Fruit fly (Drosophila melanogaster) whole organism, embryonic: ENCODE data around the gene Lon.

Source experiments
- Atf3 ChIP-seq: fragments of 200-800 bp; sonication (Bioruptor generic); optimal IDR thresholded peaks from 3 replicates; lab custom pipeline; 2016; ENCODE audit warnings: missing biosample characterization, missing genetic modification characterization
- B-H2 ChIP-seq: fragments of 200-800 bp; sonication (Bioruptor generic); optimal IDR thresholded peaks from 2 replicates; lab custom pipeline; 2018; ENCODE audit warnings: missing biosample characterization, mild to moderate bottlenecking, missing genetic modification characterization
- BEAF-32 ChIP-seq: fragments of 200-800 bp; sonication (Bioruptor generic); optimal IDR thresholded peaks from 3 replicates; lab custom pipeline; 2017; ENCODE audit warnings: missing biosample characterization, missing genetic modification characterization, mild to moderate bottlenecking, moderate library complexity, missing genetic modification reagents
- BtbVII ChIP-seq: fragments of 200-800 bp; sonication (Bioruptor generic); optimal IDR thresholded peaks from 3 replicates; lab custom pipeline; 2017; ENCODE audit warnings: missing biosample characterization, mild to moderate bottlenecking, missing genetic modification characterization
- CG10274 ChIP-seq: fragments of 200-800 bp; sonication (Bioruptor generic); optimal IDR thresholded peaks from 3 replicates; lab custom pipeline; 2017; ENCODE audit warnings: missing biosample characterization, mild to moderate bottlenecking, missing genetic modification characterization
- CG10431 ChIP-seq: fragments of 200-800 bp; sonication (Bioruptor generic); optimal IDR thresholded peaks from 3 replicates; lab custom pipeline; 2018; ENCODE audit warnings: missing biosample characterization, mild to moderate bottlenecking, missing genetic modification characterization
- CG10565 ChIP-seq: fragments of 200-800 bp; sonication (Bioruptor generic); optimal IDR thresholded peaks from 3 replicates; lab custom pipeline; 2016; ENCODE audit warnings: missing biosample characterization, mild to moderate bottlenecking, missing genetic modification characterization
- CG12071 ChIP-seq: fragments of 200-800 bp; sonication (Bioruptor generic); optimal IDR thresholded peaks from 3 replicates; lab custom pipeline; 2018; ENCODE audit warnings: missing biosample characterization, mild to moderate bottlenecking, missing genetic modification characterization
- CG12236 ChIP-seq: fragments of 200-800 bp; sonication (Bioruptor generic); optimal IDR thresholded peaks from 2 replicates; lab custom pipeline; 2016; ENCODE audit warnings: missing biosample characterization, missing genetic modification characterization
- CG12299 ChIP-seq: fragments of 200-800 bp; sonication (Bioruptor generic); optimal IDR thresholded peaks from 2 replicates; lab custom pipeline; 2018; ENCODE audit warnings: missing biosample characterization, mild to moderate bottlenecking, missing genetic modification characterization
- CG12942 ChIP-seq: fragments of 200-800 bp; sonication (Bioruptor generic); optimal IDR thresholded peaks from 3 replicates; lab custom pipeline; 2016; ENCODE audit warnings: missing biosample characterization, missing genetic modification characterization
- CG13296 ChIP-seq: fragments of 200-800 bp; sonication (Bioruptor generic); optimal IDR thresholded peaks from 3 replicates; lab custom pipeline; 2018; ENCODE audit warnings: missing biosample characterization, mild to moderate bottlenecking, missing genetic modification characterization
- CG13775 ChIP-seq: fragments of 200-800 bp; sonication (Bioruptor generic); optimal IDR thresholded peaks from 3 replicates; lab custom pipeline; 2017; ENCODE audit warnings: missing biosample characterization, mild to moderate bottlenecking, missing genetic modification characterization
- CG17385 ChIP-seq: fragments of 200-800 bp; sonication (Bioruptor generic); optimal IDR thresholded peaks from 3 replicates; lab custom pipeline; 2018; ENCODE audit warnings: missing biosample characterization, mild to moderate bottlenecking, missing genetic modification characterization
- CG3065 ChIP-seq: fragments of 200-800 bp; sonication (Bioruptor generic); optimal IDR thresholded peaks from 2 replicates; lab custom pipeline; 2016; ENCODE audit warnings: missing biosample characterization, missing genetic modification characterization
- CG3281 ChIP-seq: fragments of 200-800 bp; sonication (Bioruptor generic); optimal IDR thresholded peaks from 3 replicates; lab custom pipeline; 2017; ENCODE audit warnings: missing biosample characterization, mild to moderate bottlenecking, missing genetic modification characterization
- CG3407 ChIP-seq: fragments of 200-800 bp; sonication (Bioruptor generic); optimal IDR thresholded peaks from 2 replicates; lab custom pipeline; 2018; ENCODE audit warnings: missing biosample characterization, mild to moderate bottlenecking, missing genetic modification characterization
- CG4617 ChIP-seq: fragments of 200-800 bp; sonication (Bioruptor generic); optimal IDR thresholded peaks from 3 replicates; lab custom pipeline; 2016; ENCODE audit warnings: missing biosample characterization, missing genetic modification characterization, borderline replicate concordance
- CG6683 ChIP-seq: fragments of 200-800 bp; sonication (Bioruptor generic); optimal IDR thresholded peaks from 2 replicates; lab custom pipeline; 2017; ENCODE audit warnings: missing biosample characterization, mild to moderate bottlenecking, missing genetic modification characterization, missing genetic modification reagents
- CG8924 ChIP-seq: fragments of 200-800 bp; optimal IDR thresholded peaks from 3 replicates; lab custom pipeline; 2019; ENCODE audit warnings: missing biosample characterization, mild to moderate bottlenecking, missing genetic modification characterization, moderate library complexity
- CG9215 ChIP-seq: fragments of 200-800 bp; sonication (Bioruptor generic); IDR thresholded peaks from 2 replicates; pipeline ENCODE4 v1.3.6; 2022; ENCODE audit warnings: missing biosample characterization, missing genetic modification characterization
- CG9437 ChIP-seq: fragments of 200-800 bp; sonication (Bioruptor generic); optimal IDR thresholded peaks from 2 replicates; lab custom pipeline; 2018; ENCODE audit warnings: missing biosample characterization, mild to moderate bottlenecking, missing genetic modification characterization
- Lpt ChIP-seq: fragments of >200 bp; optimal IDR thresholded peaks from 2 replicates; lab custom pipeline; 2018; ENCODE audit warnings: missing biosample characterization, missing genetic modification characterization
- Sox100B ChIP-seq: fragments of 200-800 bp; sonication (Bioruptor generic); optimal IDR thresholded peaks from 3 replicates; lab custom pipeline; 2018; ENCODE audit warnings: missing biosample characterization, mild to moderate bottlenecking, missing genetic modification characterization
- Sry-δ ChIP-seq: fragments of 200-800 bp; sonication (Bioruptor generic); optimal IDR thresholded peaks from 2 replicates; lab custom pipeline; 2016; ENCODE audit warnings: missing biosample characterization, missing genetic modification characterization
- Ssrp ChIP-seq: fragments of 200-800 bp; sonication (Bioruptor generic); optimal IDR thresholded peaks from 2 replicates; lab custom pipeline; 2018; ENCODE audit warnings: missing biosample characterization, mild to moderate bottlenecking, missing genetic modification characterization, moderate library complexity
- ara ChIP-seq: fragments of 200-800 bp; sonication (Bioruptor generic); IDR thresholded peaks from 2 replicates; pipeline ENCODE4 v1.3.6; 2022; ENCODE audit warnings: missing biosample characterization, missing genetic modification characterization
- crp ChIP-seq, 2 experiments: fragments of 200-800 bp; sonication (Bioruptor generic); optimal IDR thresholded peaks; 2 replicates in 1 of 2; 3 replicates in 1 of 2; lab custom pipeline; 2017; ENCODE audit warnings: missing biosample characterization in 2 of 2, missing genetic modification characterization in 2 of 2, mild to moderate bottlenecking in 1 of 2, moderate library complexity in 1 of 2
- cwo ChIP-seq: fragments of 200-800 bp; sonication (Bioruptor generic); optimal IDR thresholded peaks from 3 replicates; lab custom pipeline; 2017; ENCODE audit warnings: missing biosample characterization, missing genetic modification characterization, mild to moderate bottlenecking, moderate library complexity, missing genetic modification reagents
- gem ChIP-seq: fragments of 200-800 bp; sonication (Bioruptor generic); optimal IDR thresholded peaks from 2 replicates; lab custom pipeline; 2019; ENCODE audit warnings: missing biosample characterization, mild to moderate bottlenecking, missing genetic modification characterization, moderate library complexity
- hth ChIP-seq: fragments of >200 bp; optimal IDR thresholded peaks from 2 replicates; lab custom pipeline; 2017; ENCODE audit warnings: inconsistent platforms
- jing ChIP-seq: fragments of 200-800 bp; sonication (Bioruptor generic); optimal IDR thresholded peaks from 2 replicates; lab custom pipeline; 2018; ENCODE audit warnings: missing biosample characterization, mild to moderate bottlenecking, missing genetic modification characterization
- lov ChIP-seq, 2 experiments: fragments of 200-800 bp in 1 of 2; fragments of >200 bp in 1 of 2; sonication (Bioruptor generic) in 1 of 2; IDR thresholded peaks in 1 of 2; optimal IDR thresholded peaks in 1 of 2; 2 replicates in 1 of 2; 3 replicates in 1 of 2; pipeline versions ENCODE4 v1.3.6 to Lab custom; 2017 to 2022; ENCODE audit warnings: missing biosample characterization in 1 of 2, missing genetic modification characterization in 1 of 2
- luna ChIP-seq: fragments of 200-800 bp; sonication (Bioruptor generic); optimal IDR thresholded peaks from 2 replicates; lab custom pipeline; 2016; ENCODE audit warnings: missing biosample characterization, missing genetic modification characterization
- nom ChIP-seq: fragments of 200-800 bp; sonication (Bioruptor generic); optimal IDR thresholded peaks from 2 replicates; lab custom pipeline; 2017; ENCODE audit warnings: missing biosample characterization, missing genetic modification characterization, mild to moderate bottlenecking, moderate library complexity, missing genetic modification reagents
- org-1 ChIP-seq: fragments of 200-800 bp; sonication (Bioruptor generic); optimal IDR thresholded peaks from 2 replicates; lab custom pipeline; 2017; ENCODE audit warnings: missing biosample characterization, missing genetic modification characterization
- pb ChIP-seq: fragments of 200-800 bp; sonication (Bioruptor generic); optimal IDR thresholded peaks from 3 replicates; lab custom pipeline; 2016; ENCODE audit warnings: missing biosample characterization, missing genetic modification characterization
- pros ChIP-seq: fragments of 200-800 bp; sonication (Bioruptor generic); optimal IDR thresholded peaks from 3 replicates; lab custom pipeline; 2019; ENCODE audit warnings: missing biosample characterization, mild to moderate bottlenecking, missing genetic modification characterization, moderate library complexity
- pum ChIP-seq: fragments of 200-800 bp; sonication (Bioruptor generic); optimal IDR thresholded peaks from 2 replicates; lab custom pipeline; 2016; ENCODE audit warnings: missing biosample characterization, missing genetic modification characterization
- salm ChIP-seq: fragments of 200-800 bp; sonication (Bioruptor generic); optimal IDR thresholded peaks from 2 replicates; lab custom pipeline; 2018; ENCODE audit warnings: missing biosample characterization, mild to moderate bottlenecking, missing genetic modification characterization
- sens ChIP-seq: fragments of 200-800 bp; sonication (Bioruptor generic); peaks from one replicate; lab custom pipeline; 2016; ENCODE audit warnings: missing biosample characterization, missing genetic modification characterization
- slou ChIP-seq: fragments of 200-800 bp; sonication (Bioruptor generic); optimal IDR thresholded peaks from 3 replicates; lab custom pipeline; 2016; ENCODE audit warnings: missing biosample characterization, missing genetic modification characterization
- so ChIP-seq: fragments of 200-800 bp; sonication (Bioruptor generic); IDR thresholded peaks from 3 replicates; pipeline ENCODE4 v1.3.6; 2022; ENCODE audit warnings: missing biosample characterization, missing genetic modification characterization
- sob ChIP-seq: fragments of 200-800 bp; sonication (Bioruptor generic); IDR thresholded peaks from 2 replicates; pipeline ENCODE4 v1.3.6; 2022; ENCODE audit warnings: missing biosample characterization, missing genetic modification characterization
- sr ChIP-seq: fragments of 200-800 bp; sonication (Bioruptor generic); IDR thresholded peaks from 3 replicates; pipeline ENCODE4 v1.3.6; 2022; ENCODE audit warnings: missing biosample characterization, missing genetic modification characterization
- ssp ChIP-seq: fragments of 200-800 bp; sonication (Bioruptor generic); IDR thresholded peaks from 2 replicates; pipeline ENCODE4 v1.3.6; 2022; ENCODE audit warnings: missing biosample characterization, missing genetic modification characterization
- tll ChIP-seq, 2 experiments: fragments of 200-800 bp in 1 of 2; fragments of >200 bp in 1 of 2; sonication (Bioruptor generic) in 1 of 2; optimal IDR thresholded peaks; 2 replicates each; lab custom pipeline; 2017 to 2019; ENCODE audit warnings: missing biosample characterization in 2 of 2, missing genetic modification characterization in 2 of 2, mild to moderate bottlenecking in 1 of 2, moderate library complexity in 1 of 2
- tup ChIP-seq: fragments of 200-800 bp; sonication (Bioruptor generic); optimal IDR thresholded peaks from 2 replicates; lab custom pipeline; 2016; ENCODE audit warnings: missing biosample characterization, mild to moderate bottlenecking, missing genetic modification characterization, moderate library complexity
- twi ChIP-seq: fragments of 200-800 bp; optimal IDR thresholded peaks from 2 replicates; lab custom pipeline; 2019; ENCODE audit warnings: missing biosample characterization, mild to moderate bottlenecking, missing genetic modification characterization, moderate library complexity
- unpg ChIP-seq: fragments of 200-800 bp; sonication (Bioruptor generic); optimal IDR thresholded peaks from 3 replicates; lab custom pipeline; 2018; ENCODE audit warnings: missing biosample characterization, mild to moderate bottlenecking, missing genetic modification characterization, moderate library complexity

The Lon gene

dm6 chr3L:19655923-19656322, 43.9 kb upstream of the Lon start (continued):
- TF ChIP-seq CG12299 (tag; lab: Kevin White, UChicago) (peak; percentile 27), CG12236 (GFP tag; lab: Kevin White, UChicago) (peak; percentile 13), unpg (GFP tag; lab: Kevin White, UChicago) (peak; percentile 55), CG12071 (no peak), CG9437 (peak; percentile 23), CG13296 (peak; percentile 36), BEAF-32 (GFP tag; lab: Kevin White, UChicago) (no peak), lov (optimal IDR thresholded peaks at IDR 0.05; lab: Kevin White, UChicago) (no peak), lov (GFP tag; IDR thresholded peaks at IDR 0.05; lab: Robert Waterston, UW) (no peak), luna (GFP tag; lab: Kevin White, UChicago) (no peak), CG3281 (GFP tag; lab: Kevin White, UChicago) (peak; percentile 51), CG3407 (GFP tag; lab: Kevin White, UChicago) (peak; percentile 61), Lpt (GFP tag; lab: Kevin White, UChicago) (no peak), CG13775 (GFP tag; lab: Kevin White, UChicago) (peak; percentile 25), tup (GFP tag; lab: Kevin White, UChicago) (no peak), gem (peak; percentile 76), sens (GFP tag; lab: Kevin White, UChicago) (peak; percentile 91), CG10565 (GFP tag; lab: Kevin White, UChicago) (no peak), pros (no peak), B-H2 (GFP tag; lab: Kevin White, UChicago) (no peak), CG8924 (tag; lab: Kevin White, UChicago) (peak; percentile 63), sob (no peak), CG12942 (GFP tag; lab: Kevin White, UChicago) (no peak), Sry-δ (GFP tag; lab: Kevin White, UChicago) (no peak), twi (tag; lab: Kevin White, UChicago) (peak; percentile 42), pum (peak; percentile 26), jing (GFP tag; lab: Kevin White, UChicago) (no peak), Ssrp (tag; lab: Kevin White, UChicago) (peak; percentile 50), org-1 (GFP tag; lab: Kevin White, UChicago) (peak; percentile 47), CG10274 (no peak), ara (GFP tag; lab: Robert Waterston, UW) (peak; percentile 32; the same call in 1 of the 2 replicates), CG4617 (GFP tag; lab: Kevin White, UChicago) (no peak), Atf3 (no peak), hth (lab: Kevin White, UChicago) (no peak), so (GFP tag; lab: Robert Waterston, UW) (peak; percentile 65; the same call in 1 of the 3 replicates), ssp (0 out of 2 replicates have a peak, but pooled peaks have one; percentile 21), pb (no peak), Sox100B (GFP tag; lab: Kevin White, UChicago) (peak; percentile 79), CG17385 (GFP tag; lab: Kevin White, UChicago) (peak; percentile 38), nom (no peak), tll (GFP tag; optimal IDR thresholded peaks at IDR 0.05; lab: Kevin White, UChicago) (no peak), CG6683 (no peak), CG9215 (GFP tag; lab: Robert Waterston, UW) (0 out of 2 replicates have a peak, but pooled peaks have one; percentile 13), sr (no peak), CG3065 (GFP tag; lab: Kevin White, UChicago) (no peak), BtbVII (GFP tag; lab: Kevin White, UChicago) (peak; percentile 52), salm (tag; lab: Kevin White, UChicago) (peak; percentile 46), CG10431 (GFP tag; lab: Kevin White, UChicago) (peak; percentile 7), slou (GFP tag; lab: Kevin White, UChicago) (no peak), crp (GFP tag; optimal IDR thresholded peaks at IDR 0.05; lab: Kevin White, UChicago) (no peak), cwo (GFP tag; lab: Kevin White, UChicago) (no peak)
